Worm (Caenorhabditis elegans) whole organism, L4 larva: ENCODE results near the gene ZK809.8.

Experiments used
- ama-1 ChIP-seq: fragments of 150-350 bp; optimal IDR thresholded peaks from 2 replicates; lab custom pipeline; 2014; ENCODE audit warnings: inconsistent platforms, mixed read lengths
- egl-27 ChIP-seq: sonication (generic microtip); optimal IDR thresholded peaks from 3 replicates; lab custom pipeline; 2017; ENCODE audit warnings: missing biosample characterization, missing genetic modification reagents, missing genetic modification characterization
- lsy-2 ChIP-seq, 2 experiments: fragments of 150-350 bp in 1 of 2; sonication (generic microtip) in 1 of 2; optimal IDR thresholded peaks; 2 replicates each; lab custom pipeline; 2014 to 2017; ENCODE audit warnings: missing biosample characterization in 2 of 2, missing genetic modification characterization in 2 of 2
- nhr-25 ChIP-seq: sonication (generic microtip); optimal IDR thresholded peaks from 2 replicates; lab custom pipeline; 2017; ENCODE audit warnings: missing genetic modification characterization, mild to moderate bottlenecking, missing compliant biosample characterization, antibody characterized with exemption, moderate library complexity, borderline replicate concordance; ENCODE audit not compliant: insufficient read depth
- nhr-28 ChIP-seq: fragments of 150-350 bp; optimal IDR thresholded peaks from 2 replicates; lab custom pipeline; 2014; ENCODE audit warnings: missing biosample characterization, missing genetic modification characterization
- skn-1 ChIP-seq: fragments of 150-350 bp; optimal IDR thresholded peaks from 2 replicates; lab custom pipeline; 2014; ENCODE audit warnings: missing biosample characterization, missing genetic modification characterization

- TF ChIP-seq nhr-28 (tag; lab: Kevin White, UChicago) (no peak), lsy-2 (tag; optimal IDR thresholded peaks at IDR 0.05; lab: Kevin White, UChicago) (no peak), skn-1 (tag; lab: Kevin White, UChicago) (no peak), ama-1 (lab: Kevin White, UChicago) (no peak), nhr-25 (no peak), egl-27 (tag; lab: Kevin White, UChicago) (no peak)
Observed at ce11 chrIV:11681905-11682304, 33.0 kb upstream of the ZK809.8 start, which contains the start of gene ZK792.4.
